Fruit fly (Drosophila melanogaster): ENCODE data around the gene aurA.
A peak's percentile ranks its signal among the peaks of the same experiment; 100 is the strongest.

aurA gene

DNA sequence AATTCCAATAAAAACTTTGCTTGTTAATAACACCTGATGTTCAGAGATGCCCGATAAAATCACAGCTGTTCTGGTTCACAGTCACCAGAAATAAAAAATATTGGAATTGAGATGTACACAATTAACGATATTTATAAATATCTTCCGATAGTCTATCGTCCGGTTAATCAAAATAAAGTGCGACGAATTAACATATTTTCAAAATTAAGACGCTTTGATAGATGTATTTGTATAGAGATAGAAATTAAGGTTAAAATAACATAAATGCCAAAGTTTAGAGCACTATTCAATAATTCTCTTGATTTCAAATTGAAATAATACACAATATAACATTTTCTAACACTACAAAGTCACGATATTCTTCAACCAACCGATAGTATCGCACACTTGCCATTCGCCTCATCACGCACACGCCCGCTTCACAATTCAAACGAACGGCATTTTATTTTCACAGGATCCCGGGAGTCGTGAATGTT, at the start of gene aurA, which contains the start of gene CG3281:
Gene aurA, plus strand, starts transcription at position 386 of the 476 bp plus-strand sequence.
Gene CG3281, minus strand, starts transcription at position 67 of the 476 bp plus-strand sequence.
- TF ChIP-seq Mio (GFP tag; optimal IDR thresholded peaks at IDR 0.05) (no peak), Myc (optimal IDR thresholded peaks at IDR 0.05) (peak; percentile 69), h (GFP tag; optimal IDR thresholded peaks at IDR 0.05) (peak; percentile 87), tai (GFP tag; optimal IDR thresholded peaks at IDR 0.05) (no peak), Hr83 (GFP tag; optimal IDR thresholded peaks at IDR 0.05; ENCODE audit: poor library complexity, severe bottlenecking) (peak; percentile 45), pan (optimal IDR thresholded peaks at IDR 0.05) (no peak), rgr (GFP tag; optimal IDR thresholded peaks at IDR 0.05) (peak; percentile 83), CrebA (GFP tag; optimal IDR thresholded peaks at IDR 0.05; ENCODE audit: borderline replicate concordance) (no peak), fru (GFP tag; optimal IDR thresholded peaks at IDR 0.05) (peak; percentile 78), ey (GFP tag; optimal IDR thresholded peaks at IDR 0.05) (peak; percentile 80), sage (GFP tag; optimal IDR thresholded peaks at IDR 0.05) (no peak), Hnf4 (GFP tag; optimal IDR thresholded peaks at IDR 0.05) (peak; percentile 86), GATAd (GFP tag; optimal IDR thresholded peaks at IDR 0.05) (peak; percentile 74), Abd-B (GFP tag; optimal IDR thresholded peaks at IDR 0.05) (no peak), Sp1 (GFP tag; optimal IDR thresholded peaks at IDR 0.05) (peak; percentile 72), foxo (GFP tag; optimal IDR thresholded peaks at IDR 0.05) (peak in 1 of 2 experiments; percentile 84), CG32264 (GFP tag; optimal IDR thresholded peaks at IDR 0.05) (peak; percentile 55), lola (GFP tag; optimal IDR thresholded peaks at IDR 0.05) (no peak), dmrt93B (GFP tag; optimal IDR thresholded peaks at IDR 0.05) (peak; percentile 65), usp (GFP tag; optimal IDR thresholded peaks at IDR 0.05) (no peak), Dfd (GFP tag; optimal IDR thresholded peaks at IDR 0.05) (no peak), sv (GFP tag; optimal IDR thresholded peaks at IDR 0.05) (peak; percentile 54), OdsH (GFP tag; optimal IDR thresholded peaks at IDR 0.05) (peak; percentile 66), CG9705 (GFP tag; optimal IDR thresholded peaks at IDR 0.05) (peak; percentile 67), dsf (GFP tag; optimal IDR thresholded peaks at IDR 0.05; ENCODE audit: borderline replicate concordance) (peak; percentile 85), psq (GFP tag; optimal IDR thresholded peaks at IDR 0.05) (peak; percentile 59), jim (GFP tag; optimal IDR thresholded peaks at IDR 0.05) (no peak), woc (GFP tag; optimal IDR thresholded peaks at IDR 0.05) (peak; percentile 94), Rel (GFP tag; optimal IDR thresholded peaks at IDR 0.05) (no peak), Rel (tag; optimal IDR thresholded peaks at IDR 0.05) (no peak), Dif (GFP tag; optimal IDR thresholded peaks at IDR 0.05; ENCODE audit: partially characterized antibody) (no peak), HLH106 (tag; optimal IDR thresholded peaks at IDR 0.05) (peak; percentile 81), N (GFP tag; optimal IDR thresholded peaks at IDR 0.05) (no peak), br (GFP tag; optimal IDR thresholded peaks at IDR 0.05) (peak; percentile 73), Hr78 (GFP tag; optimal IDR thresholded peaks at IDR 0.05) (no peak), dl (GFP tag; optimal IDR thresholded peaks at IDR 0.05; ENCODE audit: insufficient read depth in 1 of 2, partially characterized antibody in 2 of 2) (no peak), brk (GFP tag; optimal IDR thresholded peaks at IDR 0.05) (no peak), Vsx2 (GFP tag; optimal IDR thresholded peaks at IDR 0.05; ENCODE audit: partially characterized antibody) (no peak), Jra (GFP tag; optimal IDR thresholded peaks at IDR 0.05) (peak; percentile 91)

- TF ChIP-seq Rel (GFP tag; optimal IDR thresholded peaks at IDR 0.05) (no peak), Rel (tag; optimal IDR thresholded peaks at IDR 0.05) (no peak), GATAd (GFP tag; optimal IDR thresholded peaks at IDR 0.05) (no peak), Hr83 (GFP tag; optimal IDR thresholded peaks at IDR 0.05; ENCODE audit: poor library complexity, severe bottlenecking) (no peak), Sp1 (GFP tag; optimal IDR thresholded peaks at IDR 0.05) (peak; percentile 39), Myc (optimal IDR thresholded peaks at IDR 0.05) (no peak), sage (GFP tag; optimal IDR thresholded peaks at IDR 0.05) (no peak), sv (GFP tag; optimal IDR thresholded peaks at IDR 0.05) (no peak), psq (GFP tag; optimal IDR thresholded peaks at IDR 0.05) (peak; percentile 39), br (GFP tag; optimal IDR thresholded peaks at IDR 0.05) (no peak), foxo (GFP tag; optimal IDR thresholded peaks at IDR 0.05) (peak in 1 of 2 experiments; percentile 67), Jra (GFP tag; optimal IDR thresholded peaks at IDR 0.05) (no peak), Abd-B (GFP tag; optimal IDR thresholded peaks at IDR 0.05) (no peak), rgr (GFP tag; optimal IDR thresholded peaks at IDR 0.05) (peak; percentile 59), dl (GFP tag; optimal IDR thresholded peaks at IDR 0.05; ENCODE audit: insufficient read depth in 1 of 2, partially characterized antibody in 2 of 2) (no peak), Vsx2 (GFP tag; optimal IDR thresholded peaks at IDR 0.05; ENCODE audit: partially characterized antibody) (no peak), Mio (GFP tag; optimal IDR thresholded peaks at IDR 0.05) (no peak), tai (GFP tag; optimal IDR thresholded peaks at IDR 0.05) (no peak), pan (optimal IDR thresholded peaks at IDR 0.05) (no peak), jim (GFP tag; optimal IDR thresholded peaks at IDR 0.05) (no peak), OdsH (GFP tag; optimal IDR thresholded peaks at IDR 0.05) (peak; percentile 24), brk (GFP tag; optimal IDR thresholded peaks at IDR 0.05) (no peak), h (GFP tag; optimal IDR thresholded peaks at IDR 0.05) (peak; percentile 59), Hnf4 (GFP tag; optimal IDR thresholded peaks at IDR 0.05) (peak; percentile 37), HLH106 (tag; optimal IDR thresholded peaks at IDR 0.05) (peak; percentile 44), lola (GFP tag; optimal IDR thresholded peaks at IDR 0.05) (no peak), Dif (GFP tag; optimal IDR thresholded peaks at IDR 0.05; ENCODE audit: partially characterized antibody) (no peak), usp (GFP tag; optimal IDR thresholded peaks at IDR 0.05) (no peak), dsf (GFP tag; optimal IDR thresholded peaks at IDR 0.05; ENCODE audit: borderline replicate concordance) (no peak), woc (GFP tag; optimal IDR thresholded peaks at IDR 0.05) (peak; percentile 24), Hr78 (GFP tag; optimal IDR thresholded peaks at IDR 0.05) (no peak), CG9705 (GFP tag; optimal IDR thresholded peaks at IDR 0.05) (no peak), Dfd (GFP tag; optimal IDR thresholded peaks at IDR 0.05) (no peak), fru (GFP tag; optimal IDR thresholded peaks at IDR 0.05) (peak; percentile 66), ey (GFP tag; optimal IDR thresholded peaks at IDR 0.05) (peak; percentile 58), CG32264 (GFP tag; optimal IDR thresholded peaks at IDR 0.05) (peak; percentile 18), N (GFP tag; optimal IDR thresholded peaks at IDR 0.05) (no peak), CrebA (GFP tag; optimal IDR thresholded peaks at IDR 0.05; ENCODE audit: borderline replicate concordance) (no peak), dmrt93B (GFP tag; optimal IDR thresholded peaks at IDR 0.05) (no peak)
Measured at dm6 chr3R:11920605-11921004, 42.3 kb upstream of the aurA start.

Measured in whole organism, wandering third instar larva.